Worm (Caenorhabditis elegans) whole organism, L2 larva: Measurements from ENCODE around the gene chtb-2.

Experiments used
- F13H6.1 ChIP-seq: sonication (generic microtip); optimal IDR thresholded peaks from 2 replicates; lab custom pipeline; 2016; ENCODE audit warnings: missing genetic modification characterization, missing compliant biosample characterization
- ZK546.5 ChIP-seq: sonication (generic microtip); optimal IDR thresholded peaks from 2 replicates; lab custom pipeline; 2017; ENCODE audit warnings: missing biosample characterization, missing genetic modification characterization
- alr-1 ChIP-seq: fragments of 150-350 bp; optimal IDR thresholded peaks from 2 replicates; lab custom pipeline; 2014; ENCODE audit warnings: missing biosample characterization, missing genetic modification characterization
- ama-1 ChIP-seq: fragments of 150-350 bp; optimal IDR thresholded peaks from 2 replicates; lab custom pipeline; 2018; ENCODE audit warnings: inconsistent platforms
- ceh-16 ChIP-seq: fragments of 150-350 bp; optimal IDR thresholded peaks from 2 replicates; lab custom pipeline; 2014; ENCODE audit warnings: missing biosample characterization, missing genetic modification characterization
- ceh-82 ChIP-seq: fragments of 150-350 bp; optimal IDR thresholded peaks from 2 replicates; lab custom pipeline; 2014; ENCODE audit warnings: missing biosample characterization, missing genetic modification characterization
- lin-13 ChIP-seq: fragments of 150-350 bp; optimal IDR thresholded peaks from 2 replicates; lab custom pipeline; 2014; ENCODE audit warnings: missing biosample characterization, missing genetic modification reagents, missing genetic modification characterization
- lsy-2 ChIP-seq, 2 experiments: fragments of 150-350 bp in 1 of 2; sonication (generic microtip) in 1 of 2; optimal IDR thresholded peaks; 2 replicates each; lab custom pipeline; 2014 to 2017; ENCODE audit warnings: missing biosample characterization in 2 of 2, missing genetic modification characterization in 2 of 2
- nhr-23 ChIP-seq: fragments of 150-350 bp; optimal IDR thresholded peaks from 2 replicates; lab custom pipeline; 2014; ENCODE audit warnings: missing biosample characterization, missing genetic modification reagents, missing genetic modification characterization
- sma-9 ChIP-seq, 2 experiments: fragments of 150-350 bp in 1 of 2; sonication (generic microtip) in 1 of 2; optimal IDR thresholded peaks; 2 replicates each; lab custom pipeline; 2014 to 2016; ENCODE audit warnings: missing genetic modification characterization in 2 of 2, mild to moderate bottlenecking in 1 of 2, missing biosample characterization in 1 of 2, missing compliant biosample characterization in 1 of 2, missing genetic modification reagents in 1 of 2, moderate library complexity in 1 of 2
- ztf-11 ChIP-seq: sonication (generic microtip); optimal IDR thresholded peaks from 2 replicates; lab custom pipeline; 2017; ENCODE audit warnings: missing biosample characterization, missing genetic modification characterization
- ztf-4 ChIP-seq: fragments of 150-350 bp; optimal IDR thresholded peaks from 2 replicates; lab custom pipeline; 2014; ENCODE audit warnings: missing biosample characterization, missing genetic modification characterization

DNA sequence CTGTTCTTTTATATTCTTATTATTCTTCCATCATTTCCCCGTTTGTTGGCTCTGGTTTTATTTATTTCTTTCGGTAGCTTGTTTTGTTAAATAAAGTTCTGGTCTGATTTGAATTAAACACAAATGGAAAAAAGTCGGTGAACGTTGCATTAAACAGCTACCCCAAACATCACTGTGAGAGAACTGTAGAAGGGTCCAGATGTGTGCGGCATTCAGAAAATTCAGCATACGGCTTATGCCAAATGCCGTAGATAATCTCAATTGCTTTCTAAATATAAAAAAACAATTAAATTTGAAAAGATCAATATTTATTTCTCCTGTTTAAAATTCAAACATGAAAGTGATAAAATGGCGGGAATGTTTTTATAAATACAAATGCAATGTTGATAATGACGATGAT lies 43.2 kb upstream of the chtb-2 start:
- TF ChIP-seq lsy-2 (tag; optimal IDR thresholded peaks at IDR 0.05; lab: Kevin White, UChicago) (no peak), alr-1 (tag; lab: Kevin White, UChicago) (no peak), ama-1 (lab: Kevin White, UChicago) (no peak), ZK546.5 (tag; lab: Kevin White, UChicago) (no peak), nhr-23 (tag; lab: Kevin White, UChicago) (no peak), lin-13 (GFP tag; lab: Kevin White, UChicago) (no peak), sma-9 (GFP tag; optimal IDR thresholded peaks at IDR 0.05; lab: Kevin White, UChicago) (no peak), sma-9 (tag; optimal IDR thresholded peaks at IDR 0.05; lab: Kevin White, UChicago) (no peak), ztf-4 (no peak), ceh-16 (tag; lab: Kevin White, UChicago) (no peak), ztf-11 (tag; lab: Kevin White, UChicago) (no peak), ceh-82 (tag; lab: Kevin White, UChicago) (no peak), F13H6.1 (tag; lab: Kevin White, UChicago) (no peak)
